Worm (Caenorhabditis elegans): ENCODE results near the gene sam-4.

DNA sequence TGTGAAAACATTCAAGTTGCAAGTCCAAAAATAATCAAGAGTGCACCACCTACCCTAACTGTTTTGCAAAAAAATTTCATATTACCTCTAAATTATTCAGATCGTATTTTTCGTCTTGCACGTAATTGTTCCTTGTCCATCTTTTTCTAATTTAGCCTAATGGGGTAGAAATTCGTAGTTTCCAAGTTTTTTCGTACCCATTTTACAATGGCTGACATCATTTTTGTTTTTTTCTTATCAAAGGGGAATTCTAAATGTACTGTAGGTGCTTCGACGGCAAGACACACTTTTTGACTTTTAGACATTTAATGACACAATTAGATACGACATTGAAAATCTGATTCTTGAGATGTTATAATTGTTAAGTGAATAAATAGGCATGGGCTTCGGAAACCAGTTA, 44.6 kb downstream of the sam-4 start:
- TF ChIP-seq ama-1 (optimal IDR thresholded peaks at IDR 0.05), result no peak
- no peak for TF ChIP-seq aly-1 (tag; optimal IDR thresholded peaks at IDR 0.05)
- no peak for TF ChIP-seq hnd-1 (tag; optimal IDR thresholded peaks at IDR 0.05)
- TF ChIP-seq ets-7 (tag; optimal IDR thresholded peaks at IDR 0.05), result no peak

Measured in whole organism, early embryonic.